Fruit fly (Drosophila melanogaster) whole organism, embryonic: ENCODE results near the gene CG32214.
A peak's percentile ranks its signal among the peaks of the same experiment; 100 is the strongest.

Experiments
- CG13296 ChIP-seq: fragments of 200-800 bp; sonication (Bioruptor generic); optimal IDR thresholded peaks from 3 replicates; lab custom pipeline; 2018; ENCODE audit warnings: missing biosample characterization, mild to moderate bottlenecking, missing genetic modification characterization
- CG14441 ChIP-seq: fragments of 200-800 bp; sonication (Bioruptor generic); IDR thresholded peaks from 2 replicates; pipeline ENCODE4 v1.3.6; 2022; ENCODE audit warnings: missing biosample characterization, missing genetic modification characterization
- CG14667 ChIP-seq: fragments of 200-800 bp; sonication (Bioruptor generic); IDR thresholded peaks from 2 replicates; pipeline ENCODE4 v1.3.6; 2022; ENCODE audit warnings: missing biosample characterization, missing genetic modification characterization
- CG15269 ChIP-seq: fragments of 200-800 bp; sonication (Bioruptor generic); optimal IDR thresholded peaks from 2 replicates; lab custom pipeline; 2018; ENCODE audit warnings: missing biosample characterization, mild to moderate bottlenecking, missing genetic modification characterization, moderate library complexity
- CG1529 ChIP-seq: fragments of 200-800 bp; sonication (Bioruptor generic); optimal IDR thresholded peaks from 3 replicates; lab custom pipeline; 2018; ENCODE audit warnings: missing biosample characterization, missing genetic modification characterization
- CG2875 ChIP-seq: fragments of 200-800 bp; sonication (Bioruptor generic); optimal IDR thresholded peaks from 2 replicates; lab custom pipeline; 2017; ENCODE audit warnings: missing biosample characterization, mild to moderate bottlenecking, missing genetic modification characterization, missing genetic modification reagents
- CG2889 ChIP-seq: fragments of 200-800 bp; sonication (Bioruptor generic); IDR thresholded peaks from 3 replicates; pipeline ENCODE4 v1.3.6; 2022; ENCODE audit warnings: missing biosample characterization, missing genetic modification characterization
- CG30431 ChIP-seq: fragments of 200-800 bp; sonication (Bioruptor generic); optimal IDR thresholded peaks from 2 replicates; lab custom pipeline; 2017; ENCODE audit warnings: missing biosample characterization, missing genetic modification characterization
- CG3065 ChIP-seq: fragments of 200-800 bp; sonication (Bioruptor generic); optimal IDR thresholded peaks from 2 replicates; lab custom pipeline; 2016; ENCODE audit warnings: missing biosample characterization, missing genetic modification characterization
- CG31365 ChIP-seq: fragments of 200-800 bp; sonication (Bioruptor generic); optimal IDR thresholded peaks from 2 replicates; lab custom pipeline; 2018; ENCODE audit warnings: missing biosample characterization, mild to moderate bottlenecking, missing genetic modification characterization
- CG34376 ChIP-seq: fragments of 200-800 bp; sonication (Bioruptor generic); optimal IDR thresholded peaks from 2 replicates; lab custom pipeline; 2018; ENCODE audit warnings: missing biosample characterization, mild to moderate bottlenecking, missing genetic modification characterization
- CG6175 ChIP-seq: fragments of 200-800 bp; sonication (Bioruptor generic); IDR thresholded peaks from 3 replicates; pipeline ENCODE4 v1.3.6; 2022; ENCODE audit warnings: missing biosample characterization, missing genetic modification characterization
- CG7556 ChIP-seq: fragments of 200-800 bp; sonication (Bioruptor generic); optimal IDR thresholded peaks from 2 replicates; lab custom pipeline; 2017; ENCODE audit warnings: missing biosample characterization, mild to moderate bottlenecking, missing genetic modification characterization
- CG8924 ChIP-seq: fragments of 200-800 bp; optimal IDR thresholded peaks from 3 replicates; lab custom pipeline; 2019; ENCODE audit warnings: missing biosample characterization, mild to moderate bottlenecking, missing genetic modification characterization, moderate library complexity
- CHES-1-like ChIP-seq: fragments of 200-800 bp; sonication (Bioruptor generic); optimal IDR thresholded peaks from 2 replicates; lab custom pipeline; 2016; ENCODE audit warnings: missing biosample characterization, missing genetic modification characterization
- D19A ChIP-seq: fragments of 200-800 bp; optimal IDR thresholded peaks from 3 replicates; lab custom pipeline; 2019; ENCODE audit warnings: missing biosample characterization, mild to moderate bottlenecking, missing genetic modification characterization, moderate library complexity
- Dip3 ChIP-seq: fragments of 200-800 bp; sonication (Bioruptor generic); optimal IDR thresholded peaks from 3 replicates; lab custom pipeline; 2016; ENCODE audit warnings: missing biosample characterization, missing genetic modification characterization
- Fer3 ChIP-seq: fragments of 200-800 bp; sonication (Bioruptor generic); optimal IDR thresholded peaks from 2 replicates; lab custom pipeline; 2018; ENCODE audit warnings: missing biosample characterization, mild to moderate bottlenecking, missing genetic modification characterization, moderate library complexity
- HHEX ChIP-seq: fragments of 200-800 bp; sonication (Bioruptor generic); optimal IDR thresholded peaks from 3 replicates; lab custom pipeline; 2017; ENCODE audit warnings: missing biosample characterization, mild to moderate bottlenecking, missing genetic modification characterization, missing genetic modification reagents
- HLH54F ChIP-seq: fragments of 200-800 bp; sonication (Bioruptor generic); optimal IDR thresholded peaks from 3 replicates; lab custom pipeline; 2016; ENCODE audit warnings: missing biosample characterization, missing genetic modification characterization
- Hand ChIP-seq: fragments of 200-800 bp; sonication (Bioruptor generic); optimal IDR thresholded peaks from 2 replicates; lab custom pipeline; 2017; ENCODE audit warnings: mild to moderate bottlenecking, missing biosample characterization, missing genetic modification reagents, missing genetic modification characterization
- HmgZ ChIP-seq: fragments of 200-800 bp; sonication (Bioruptor generic); optimal IDR thresholded peaks from 2 replicates; lab custom pipeline; 2018; ENCODE audit warnings: missing biosample characterization, mild to moderate bottlenecking, missing genetic modification characterization
- Hmr ChIP-seq: fragments of 200-800 bp; sonication (Bioruptor generic); optimal IDR thresholded peaks from 3 replicates; lab custom pipeline; 2017; ENCODE audit warnings: mild to moderate bottlenecking, missing biosample characterization, missing genetic modification reagents, missing genetic modification characterization
- Max ChIP-seq: fragments of 200-800 bp; sonication (Bioruptor generic); optimal IDR thresholded peaks from 2 replicates; lab custom pipeline; 2016; ENCODE audit warnings: missing biosample characterization, mild to moderate bottlenecking, missing genetic modification characterization
- Nf-YB ChIP-seq: fragments of 200-800 bp; sonication (Bioruptor generic); optimal IDR thresholded peaks from 3 replicates; lab custom pipeline; 2019; ENCODE audit warnings: missing biosample characterization, mild to moderate bottlenecking, missing genetic modification characterization, moderate library complexity
- Ravus ChIP-seq: fragments of 200-800 bp; sonication (Bioruptor generic); IDR thresholded peaks from 2 replicates; pipeline ENCODE4 v1.3.6; 2022; ENCODE audit warnings: missing biosample characterization, missing genetic modification characterization
- Six4 ChIP-seq: fragments of 200-800 bp; sonication (Bioruptor generic); optimal IDR thresholded peaks from 2 replicates; lab custom pipeline; 2016; ENCODE audit warnings: missing biosample characterization, missing genetic modification characterization
- Ssrp ChIP-seq: fragments of 200-800 bp; sonication (Bioruptor generic); optimal IDR thresholded peaks from 2 replicates; lab custom pipeline; 2018; ENCODE audit warnings: missing biosample characterization, mild to moderate bottlenecking, missing genetic modification characterization, moderate library complexity
- ab ChIP-seq: fragments of 200-800 bp; sonication (Bioruptor generic); optimal IDR thresholded peaks from 2 replicates; lab custom pipeline; 2016; ENCODE audit warnings: missing biosample characterization, missing genetic modification characterization
- aop ChIP-seq: fragments of 200-800 bp; sonication (Bioruptor generic); IDR thresholded peaks from 2 replicates; pipeline ENCODE4 v1.3.6; 2022; ENCODE audit warnings: missing biosample characterization, missing genetic modification characterization
- ato ChIP-seq: fragments of 200-800 bp; sonication (Bioruptor generic); IDR thresholded peaks from 2 replicates; pipeline ENCODE4 v1.3.6; 2022; ENCODE audit warnings: missing biosample characterization, missing genetic modification characterization; ENCODE audit not compliant: partially characterized antibody
- bigmax ChIP-seq: fragments of 200-800 bp; sonication (Bioruptor generic); optimal IDR thresholded peaks from 2 replicates; lab custom pipeline; 2018; ENCODE audit warnings: missing biosample characterization, mild to moderate bottlenecking, missing genetic modification characterization
- br ChIP-seq: fragments of >200 bp; optimal IDR thresholded peaks from 2 replicates; lab custom pipeline; 2017
- bsh ChIP-seq, 2 experiments: fragments of 200-800 bp; sonication (Bioruptor generic); optimal IDR thresholded peaks; 2 replicates each; lab custom pipeline; 2017 to 2018; ENCODE audit warnings: mild to moderate bottlenecking in 2 of 2, missing biosample characterization in 2 of 2, missing genetic modification characterization in 2 of 2, moderate library complexity in 1 of 2
- cg ChIP-seq: fragments of 200-800 bp; sonication (Bioruptor generic); optimal IDR thresholded peaks from 3 replicates; lab custom pipeline; 2019; ENCODE audit warnings: missing biosample characterization, mild to moderate bottlenecking, missing genetic modification characterization, moderate library complexity
- chinmo ChIP-seq: fragments of 200-800 bp; sonication (Bioruptor generic); IDR thresholded peaks from 4 replicates; pipeline ENCODE4 v1.3.6; 2022; ENCODE audit warnings: missing biosample characterization, missing genetic modification characterization; ENCODE audit not compliant: partially characterized antibody
- chn ChIP-seq: fragments of 200-800 bp; sonication (Bioruptor generic); optimal IDR thresholded peaks from 2 replicates; lab custom pipeline; 2016; ENCODE audit warnings: missing biosample characterization, missing genetic modification characterization
- corto ChIP-seq: fragments of 200-800 bp; sonication (Bioruptor generic); optimal IDR thresholded peaks from 2 replicates; lab custom pipeline; 2016; ENCODE audit warnings: missing biosample characterization, mild to moderate bottlenecking, missing genetic modification characterization, moderate library complexity
- esg ChIP-seq: fragments of 200-800 bp; sonication (Bioruptor generic); conservative IDR thresholded peaks from 2 replicates; pipeline ENCODE4 v1.3.6; 2022; ENCODE audit warnings: missing biosample characterization, missing genetic modification characterization
- ftz-f1 ChIP-seq: fragments of 200-800 bp; sonication (Bioruptor generic); optimal IDR thresholded peaks from 2 replicates; lab custom pipeline; 2016; ENCODE audit warnings: missing biosample characterization, missing genetic modification characterization
- gsb ChIP-seq: fragments of 200-800 bp; sonication (Bioruptor generic); IDR thresholded peaks from 2 replicates; pipeline ENCODE4 v1.3.6; 2022; ENCODE audit warnings: missing biosample characterization, missing genetic modification characterization
- hb ChIP-seq: fragments of 200-800 bp; sonication (Bioruptor generic); IDR thresholded peaks from 3 replicates; pipeline ENCODE4 v1.3.6; 2022; ENCODE audit warnings: missing biosample characterization, missing genetic modification characterization; ENCODE audit not compliant: partially characterized antibody
- knrl ChIP-seq: fragments of 200-800 bp; sonication (Bioruptor generic); IDR thresholded peaks from 3 replicates; pipeline ENCODE4 v1.3.6; 2022; ENCODE audit warnings: missing biosample characterization, missing genetic modification characterization; ENCODE audit not compliant: partially characterized antibody
- lilli ChIP-seq: fragments of 200-800 bp; sonication (Bioruptor generic); optimal IDR thresholded peaks from 3 replicates; lab custom pipeline; 2016; ENCODE audit warnings: missing biosample characterization, missing genetic modification characterization
- nom ChIP-seq: fragments of 200-800 bp; sonication (Bioruptor generic); optimal IDR thresholded peaks from 2 replicates; lab custom pipeline; 2017; ENCODE audit warnings: missing biosample characterization, missing genetic modification characterization, mild to moderate bottlenecking, moderate library complexity, missing genetic modification reagents
- pita ChIP-seq: fragments of 200-800 bp; sonication (Bioruptor generic); optimal IDR thresholded peaks from 2 replicates; lab custom pipeline; 2017; ENCODE audit warnings: missing biosample characterization, mild to moderate bottlenecking, missing genetic modification characterization
- sens ChIP-seq: fragments of 200-800 bp; sonication (Bioruptor generic); peaks from one replicate; lab custom pipeline; 2016; ENCODE audit warnings: missing biosample characterization, missing genetic modification characterization
- sisA ChIP-seq: fragments of 200-800 bp; sonication (Bioruptor generic); IDR thresholded peaks from 2 replicates; pipeline ENCODE4 v1.3.6; 2022; ENCODE audit warnings: missing biosample characterization, missing genetic modification characterization
- sr ChIP-seq: fragments of 200-800 bp; sonication (Bioruptor generic); IDR thresholded peaks from 3 replicates; pipeline ENCODE4 v1.3.6; 2022; ENCODE audit warnings: missing biosample characterization, missing genetic modification characterization
- unpg ChIP-seq: fragments of 200-800 bp; sonication (Bioruptor generic); optimal IDR thresholded peaks from 3 replicates; lab custom pipeline; 2018; ENCODE audit warnings: missing biosample characterization, mild to moderate bottlenecking, missing genetic modification characterization, moderate library complexity
- vnd ChIP-seq: fragments of 200-800 bp; sonication (Bioruptor generic); IDR thresholded peaks from 3 replicates; pipeline ENCODE4 v1.3.6; 2022; ENCODE audit warnings: missing biosample characterization, missing genetic modification characterization; ENCODE audit not compliant: partially characterized antibody

CG32214 gene

DNA sequence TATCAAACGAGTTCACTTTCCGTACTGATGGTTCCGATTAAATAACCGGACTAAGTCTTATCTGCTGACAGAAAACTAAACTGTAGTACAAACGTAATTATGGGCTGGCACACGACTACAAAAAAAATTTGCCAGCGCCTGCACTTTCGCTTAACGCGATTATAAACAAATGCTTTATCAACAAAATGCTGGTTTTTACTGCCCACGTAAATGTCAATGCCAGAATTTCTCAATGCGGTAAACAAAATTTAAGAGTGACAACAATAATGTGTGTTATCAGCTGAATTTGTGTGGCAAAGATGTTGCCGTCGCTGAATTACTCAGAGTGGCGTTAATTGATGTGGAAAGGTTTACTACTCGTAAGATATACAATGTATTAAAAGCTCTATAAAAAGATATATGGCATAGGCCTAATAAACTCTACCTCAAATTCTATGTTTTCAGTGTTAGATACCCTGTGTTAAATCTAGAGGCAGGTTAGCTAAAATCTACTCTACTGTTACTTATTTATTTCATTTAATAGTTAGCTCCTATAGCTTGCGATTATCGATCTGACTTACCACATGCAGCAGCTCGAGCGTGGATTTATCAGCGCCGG, 28.9 kb downstream of the CG32214 start (continued):
- TF ChIP-seq Ssrp (tag; lab: Kevin White, UChicago) (no peak), unpg (GFP tag; lab: Kevin White, UChicago) (peak; percentile 12), ab (no peak), knrl (GFP tag; lab: Robert Waterston, UW) (no peak), CG34376 (GFP tag; lab: Kevin White, UChicago) (peak; percentile 63), Dip3 (no peak), nom (GFP tag; lab: Kevin White, UChicago) (no peak), Hand (GFP tag; lab: Kevin White, UChicago) (peak; percentile 14), bigmax (GFP tag; lab: Kevin White, UChicago) (no peak), Hmr (peak; percentile 7), vnd (GFP tag; lab: Robert Waterston, UW) (no peak), Max (GFP tag; lab: Kevin White, UChicago) (no peak), CG14441 (GFP tag; lab: Robert Waterston, UW) (no peak), sisA (GFP tag; lab: Robert Waterston, UW) (no peak), aop (GFP tag; lab: Robert Waterston, UW) (no peak), Six4 (no peak), bsh (GFP tag; optimal IDR thresholded peaks at IDR 0.05; lab: Kevin White, UChicago) (no peak), CG14667 (GFP tag; lab: Robert Waterston, UW) (no peak), cg (no peak), sens (peak; percentile 30), esg (no peak), CG2875 (GFP tag; lab: Kevin White, UChicago) (no peak), hb (GFP tag; lab: Robert Waterston, UW) (no peak), CG15269 (tag; lab: Kevin White, UChicago) (peak; percentile 19), HLH54F (GFP tag; lab: Kevin White, UChicago) (no peak), CG1529 (GFP tag; lab: Kevin White, UChicago) (no peak), CG8924 (tag; lab: Kevin White, UChicago) (no peak), pita (GFP tag; lab: Kevin White, UChicago) (no peak), CG30431 (no peak), Nf-YB (GFP tag; lab: Kevin White, UChicago) (no peak), D19A (no peak), chn (GFP tag; lab: Kevin White, UChicago) (no peak), HHEX (GFP tag; lab: Kevin White, UChicago) (peak; percentile 22), CG3065 (GFP tag; lab: Kevin White, UChicago) (no peak), CG31365 (tag; lab: Kevin White, UChicago) (peak; percentile 0), gsb (GFP tag; lab: Robert Waterston, UW) (no peak), chinmo (GFP tag; lab: Robert Waterston, UW) (0 out of 4 replicates have a peak, but pooled peaks have one; percentile 23), Fer3 (tag; lab: Kevin White, UChicago) (no peak), HmgZ (tag; lab: Kevin White, UChicago) (no peak), CG2889 (GFP tag; lab: Robert Waterston, UW) (no peak), CG6175 (GFP tag; lab: Robert Waterston, UW) (no peak), Ravus (GFP tag; lab: Robert Waterston, UW) (no peak), CG7556 (GFP tag; lab: Kevin White, UChicago) (no peak), ftz-f1 (GFP tag; lab: Kevin White, UChicago) (no peak), corto (GFP tag; lab: Kevin White, UChicago) (no peak), lilli (GFP tag; lab: Kevin White, UChicago) (no peak), br (no peak), CHES-1-like (GFP tag; lab: Kevin White, UChicago) (no peak), ato (GFP tag; lab: Robert Waterston, UW) (no peak), sr (GFP tag; lab: Robert Waterston, UW) (no peak), CG13296 (GFP tag; lab: Kevin White, UChicago) (peak; percentile 33)
